Fruit fly (Drosophila melanogaster) whole organism, embryonic: ENCODE data around the gene tup.
A peak's percentile ranks its signal among the peaks of the same experiment; 100 is the strongest.

Experiments
- Aef1 ChIP-seq: fragments of 200-800 bp; sonication (Bioruptor generic); IDR thresholded peaks from 3 replicates; pipeline ENCODE4 v1.3.6; 2022; ENCODE audit warnings: missing biosample characterization, missing genetic modification characterization
- BtbVII ChIP-seq: fragments of 200-800 bp; sonication (Bioruptor generic); optimal IDR thresholded peaks from 3 replicates; lab custom pipeline; 2017; ENCODE audit warnings: missing biosample characterization, mild to moderate bottlenecking, missing genetic modification characterization
- CG10147 ChIP-seq: fragments of 200-800 bp; sonication (Bioruptor generic); optimal IDR thresholded peaks from 2 replicates; lab custom pipeline; 2019; ENCODE audit warnings: missing biosample characterization, mild to moderate bottlenecking, missing genetic modification characterization, moderate library complexity
- CG10267 ChIP-seq: fragments of 200-800 bp; sonication (Bioruptor generic); optimal IDR thresholded peaks from 2 replicates; lab custom pipeline; 2018; ENCODE audit warnings: missing biosample characterization, mild to moderate bottlenecking, missing genetic modification characterization, moderate library complexity
- CG10366 ChIP-seq: fragments of 200-800 bp; sonication (Bioruptor generic); IDR thresholded peaks from 2 replicates; pipeline ENCODE4 v1.3.6; 2022; ENCODE audit warnings: missing biosample characterization, missing genetic modification characterization
- CG12071 ChIP-seq: fragments of 200-800 bp; sonication (Bioruptor generic); optimal IDR thresholded peaks from 3 replicates; lab custom pipeline; 2018; ENCODE audit warnings: missing biosample characterization, mild to moderate bottlenecking, missing genetic modification characterization
- CG12299 ChIP-seq: fragments of 200-800 bp; sonication (Bioruptor generic); optimal IDR thresholded peaks from 2 replicates; lab custom pipeline; 2018; ENCODE audit warnings: missing biosample characterization, mild to moderate bottlenecking, missing genetic modification characterization
- CG12744 ChIP-seq: fragments of 200-800 bp; sonication (Bioruptor generic); optimal IDR thresholded peaks from 2 replicates; lab custom pipeline; 2016; ENCODE audit warnings: missing biosample characterization, missing genetic modification characterization
- CG14860 ChIP-seq: fragments of 200-800 bp; sonication (Bioruptor generic); IDR thresholded peaks from 3 replicates; pipeline ENCODE4 v1.3.6; 2022; ENCODE audit warnings: missing biosample characterization, missing genetic modification characterization; ENCODE audit not compliant: partially characterized antibody
- CG1529 ChIP-seq: fragments of 200-800 bp; sonication (Bioruptor generic); optimal IDR thresholded peaks from 3 replicates; lab custom pipeline; 2018; ENCODE audit warnings: missing biosample characterization, missing genetic modification characterization
- CG15601 ChIP-seq: fragments of 200-800 bp; sonication (Bioruptor generic); optimal IDR thresholded peaks from 3 replicates; lab custom pipeline; 2019; ENCODE audit warnings: missing biosample characterization, mild to moderate bottlenecking, missing genetic modification characterization, moderate library complexity
- CG16813 ChIP-seq: fragments of 200-800 bp; sonication (Bioruptor generic); IDR thresholded peaks from 3 replicates; pipeline ENCODE4 v1.3.6; 2022; ENCODE audit warnings: missing biosample characterization, missing genetic modification characterization; ENCODE audit not compliant: partially characterized antibody
- CG17802 ChIP-seq: fragments of 200-800 bp; sonication (Bioruptor generic); optimal IDR thresholded peaks from 2 replicates; lab custom pipeline; 2018; ENCODE audit warnings: missing biosample characterization, mild to moderate bottlenecking, missing genetic modification characterization, moderate library complexity
- CG43689 ChIP-seq: fragments of 200-800 bp; sonication (Bioruptor generic); IDR thresholded peaks from 2 replicates; pipeline ENCODE4 v1.3.6; 2022; ENCODE audit warnings: missing biosample characterization, missing genetic modification characterization
- CG4730 ChIP-seq: fragments of 200-800 bp; sonication (Bioruptor generic); IDR thresholded peaks from 2 replicates; pipeline ENCODE4 v1.3.6; 2022; ENCODE audit warnings: missing biosample characterization, missing genetic modification characterization
- CG5245 ChIP-seq: fragments of 200-800 bp; sonication (Bioruptor generic); optimal IDR thresholded peaks from 3 replicates; lab custom pipeline; 2016; ENCODE audit warnings: missing biosample characterization, missing genetic modification characterization
- CG7786 ChIP-seq: fragments of 200-800 bp; sonication (Bioruptor generic); optimal IDR thresholded peaks from 2 replicates; lab custom pipeline; 2016; ENCODE audit warnings: missing biosample characterization, missing genetic modification characterization
- CG8290 ChIP-seq, 3 experiments: fragments of 200-800 bp; sonication (Bioruptor generic); optimal IDR thresholded peaks; 2 replicates each; lab custom pipeline; 2016 to 2019; ENCODE audit warnings: missing biosample characterization in 3 of 3, missing genetic modification characterization in 3 of 3, mild to moderate bottlenecking in 2 of 3, moderate library complexity in 1 of 3
- CG8924 ChIP-seq: fragments of 200-800 bp; optimal IDR thresholded peaks from 3 replicates; lab custom pipeline; 2019; ENCODE audit warnings: missing biosample characterization, mild to moderate bottlenecking, missing genetic modification characterization, moderate library complexity
- CG9437 ChIP-seq: fragments of 200-800 bp; sonication (Bioruptor generic); optimal IDR thresholded peaks from 2 replicates; lab custom pipeline; 2018; ENCODE audit warnings: missing biosample characterization, mild to moderate bottlenecking, missing genetic modification characterization
- CG9727 ChIP-seq: fragments of 200-800 bp; sonication (Bioruptor generic); optimal IDR thresholded peaks from 3 replicates; lab custom pipeline; 2017; ENCODE audit warnings: missing biosample characterization, mild to moderate bottlenecking, missing genetic modification characterization
- Drgx ChIP-seq: fragments of 200-800 bp; sonication (Bioruptor generic); IDR thresholded peaks from 2 replicates; pipeline ENCODE4 v1.3.6; 2022; ENCODE audit warnings: missing biosample characterization, missing genetic modification characterization
- Ets97D ChIP-seq: fragments of 200-800 bp; sonication (Bioruptor generic); optimal IDR thresholded peaks from 3 replicates; lab custom pipeline; 2016; ENCODE audit warnings: missing biosample characterization, missing genetic modification characterization
- Gug ChIP-seq: fragments of 200-800 bp; sonication (Bioruptor generic); IDR thresholded peaks from 4 replicates; pipeline ENCODE4 v1.3.6; 2022; ENCODE audit warnings: missing biosample characterization, missing genetic modification characterization
- HLHmδ ChIP-seq: fragments of 200-800 bp; sonication (Bioruptor generic); optimal IDR thresholded peaks from 2 replicates; lab custom pipeline; 2018; ENCODE audit warnings: missing biosample characterization, mild to moderate bottlenecking, missing genetic modification characterization, moderate library complexity
- Hey ChIP-seq: fragments of 200-800 bp; sonication (Bioruptor generic); optimal IDR thresholded peaks from 3 replicates; lab custom pipeline; 2018; ENCODE audit warnings: missing biosample characterization, mild to moderate bottlenecking, missing genetic modification characterization
- Lpt ChIP-seq: fragments of >200 bp; optimal IDR thresholded peaks from 2 replicates; lab custom pipeline; 2018; ENCODE audit warnings: missing biosample characterization, missing genetic modification characterization
- Meics ChIP-seq: fragments of 200-800 bp; sonication (Bioruptor generic); optimal IDR thresholded peaks from 2 replicates; lab custom pipeline; 2017; ENCODE audit warnings: missing biosample characterization, mild to moderate bottlenecking, missing genetic modification characterization
- NFAT ChIP-seq: fragments of 200-800 bp; sonication (Bioruptor generic); IDR thresholded peaks from 2 replicates; pipeline ENCODE4 v1.3.6; 2022; ENCODE audit warnings: missing biosample characterization, missing genetic modification characterization
- Opbp ChIP-seq: fragments of 200-800 bp; sonication (Bioruptor generic); IDR thresholded peaks from 3 replicates; pipeline ENCODE4 v1.3.6; 2022; ENCODE audit warnings: missing biosample characterization, missing genetic modification characterization; ENCODE audit not compliant: partially characterized antibody
- Scr ChIP-seq: fragments of 200-800 bp; sonication (Bioruptor generic); IDR thresholded peaks from 2 replicates; pipeline ENCODE4 v1.3.6; 2022; ENCODE audit warnings: missing biosample characterization, missing genetic modification characterization; ENCODE audit not compliant: partially characterized antibody
- Sin3A ChIP-seq: fragments of >200 bp; optimal IDR thresholded peaks from 2 replicates; lab custom pipeline; 2018
- al ChIP-seq: fragments of 200-800 bp; sonication (Bioruptor generic); IDR thresholded peaks from 2 replicates; pipeline ENCODE4 v1.3.6; 2022; ENCODE audit warnings: missing biosample characterization, missing genetic modification characterization
- bcd ChIP-seq: fragments of 200-800 bp; sonication (Bioruptor generic); optimal IDR thresholded peaks from 2 replicates; lab custom pipeline; 2017; ENCODE audit warnings: missing biosample characterization, mild to moderate bottlenecking, missing genetic modification characterization
- bsh ChIP-seq, 2 experiments: fragments of 200-800 bp; sonication (Bioruptor generic); optimal IDR thresholded peaks; 2 replicates each; lab custom pipeline; 2017 to 2018; ENCODE audit warnings: mild to moderate bottlenecking in 2 of 2, missing biosample characterization in 2 of 2, missing genetic modification characterization in 2 of 2, moderate library complexity in 1 of 2
- caup ChIP-seq: fragments of 200-800 bp; sonication (Bioruptor generic); optimal IDR thresholded peaks from 3 replicates; lab custom pipeline; 2017; ENCODE audit warnings: missing biosample characterization, mild to moderate bottlenecking, missing genetic modification characterization, moderate library complexity; ENCODE audit not compliant: severe bottlenecking
- chn ChIP-seq: fragments of 200-800 bp; sonication (Bioruptor generic); optimal IDR thresholded peaks from 2 replicates; lab custom pipeline; 2016; ENCODE audit warnings: missing biosample characterization, missing genetic modification characterization
- crc ChIP-seq: fragments of 200-800 bp; sonication (Bioruptor generic); optimal IDR thresholded peaks from 2 replicates; lab custom pipeline; 2016; ENCODE audit warnings: missing biosample characterization, missing genetic modification characterization
- en ChIP-seq: fragments of 200-800 bp; sonication (Bioruptor generic); optimal IDR thresholded peaks from 2 replicates; lab custom pipeline; 2016; ENCODE audit warnings: missing biosample characterization, missing genetic modification characterization
- esg ChIP-seq: fragments of 200-800 bp; sonication (Bioruptor generic); conservative IDR thresholded peaks from 2 replicates; pipeline ENCODE4 v1.3.6; 2022; ENCODE audit warnings: missing biosample characterization, missing genetic modification characterization
- insv ChIP-seq, 2 experiments: fragments of 200-800 bp; sonication (Bioruptor generic); optimal IDR thresholded peaks; 3 replicates each; lab custom pipeline; 2016 to 2018; ENCODE audit warnings: missing biosample characterization in 2 of 2, missing genetic modification characterization in 2 of 2
- nom ChIP-seq: fragments of 200-800 bp; sonication (Bioruptor generic); optimal IDR thresholded peaks from 2 replicates; lab custom pipeline; 2017; ENCODE audit warnings: missing biosample characterization, missing genetic modification characterization, mild to moderate bottlenecking, moderate library complexity, missing genetic modification reagents
- otp ChIP-seq: fragments of 200-800 bp; sonication (Bioruptor generic); IDR thresholded peaks from 3 replicates; pipeline ENCODE4, ENCODE4 v1.3.6; 2022; ENCODE audit warnings: missing biosample characterization, missing genetic modification characterization
- phol ChIP-seq: fragments of 200-800 bp; sonication (Bioruptor generic); optimal IDR thresholded peaks from 3 replicates; lab custom pipeline; 2018; ENCODE audit warnings: missing biosample characterization, mild to moderate bottlenecking, missing genetic modification characterization, moderate library complexity
- salm ChIP-seq: fragments of 200-800 bp; sonication (Bioruptor generic); optimal IDR thresholded peaks from 2 replicates; lab custom pipeline; 2018; ENCODE audit warnings: missing biosample characterization, mild to moderate bottlenecking, missing genetic modification characterization
- sim ChIP-seq: fragments of 200-800 bp; sonication (Bioruptor generic); IDR thresholded peaks from 2 replicates; pipeline ENCODE4 v1.3.6; 2022; ENCODE audit warnings: missing biosample characterization, missing genetic modification characterization
- tio ChIP-seq: fragments of 200-800 bp; sonication (Bioruptor generic); optimal IDR thresholded peaks from 2 replicates; lab custom pipeline; 2017; ENCODE audit warnings: missing biosample characterization, missing genetic modification characterization, inconsistent platforms
- ttk ChIP-seq: fragments of 200-800 bp; sonication (Bioruptor generic); IDR thresholded peaks from 2 replicates; pipeline ENCODE4 v2.1.2; 2022; ENCODE audit warnings: missing biosample characterization, missing genetic modification characterization
- twi ChIP-seq: fragments of 200-800 bp; optimal IDR thresholded peaks from 2 replicates; lab custom pipeline; 2019; ENCODE audit warnings: missing biosample characterization, mild to moderate bottlenecking, missing genetic modification characterization, moderate library complexity
- vnd ChIP-seq: fragments of 200-800 bp; sonication (Bioruptor generic); IDR thresholded peaks from 3 replicates; pipeline ENCODE4 v1.3.6; 2022; ENCODE audit warnings: missing biosample characterization, missing genetic modification characterization; ENCODE audit not compliant: partially characterized antibody
- wor ChIP-seq: fragments of 200-800 bp; sonication (Bioruptor generic); IDR thresholded peaks from 2 replicates; pipeline ENCODE4 v1.3.6; 2022; ENCODE audit warnings: missing biosample characterization, missing genetic modification characterization

The tup gene

DNA sequence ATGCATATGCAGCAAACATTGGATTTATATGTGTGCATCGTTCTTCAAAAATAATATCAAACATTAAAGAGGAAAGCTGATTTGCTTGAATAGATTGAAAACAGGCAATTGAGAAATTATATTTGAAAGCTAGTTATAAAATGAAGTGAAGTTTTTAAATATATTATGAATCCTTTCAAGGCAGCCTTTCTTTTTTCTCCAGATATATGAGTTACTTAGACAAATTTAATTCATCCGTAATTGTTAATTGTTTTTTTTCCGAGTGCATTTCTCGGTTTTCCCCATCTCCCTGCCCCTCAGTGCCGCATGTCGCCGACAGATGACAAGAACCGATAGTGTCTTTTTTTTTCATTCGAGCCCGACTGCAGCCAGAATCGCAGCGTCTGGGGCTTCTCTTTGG is 9.2 kb downstream of the tup start (continued):
- peak; percentile 18 for TF ChIP-seq CG10267 (tag; lab: Kevin White, UChicago)
- no peak for TF ChIP-seq CG1529 (GFP tag; lab: Kevin White, UChicago)
- TF ChIP-seq CG5245 (GFP tag; lab: Kevin White, UChicago): no peak
- TF ChIP-seq wor (GFP tag; lab: Robert Waterston, UW): no peak
- TF ChIP-seq CG7786: no peak
- TF ChIP-seq CG16813: no peak
- no peak for TF ChIP-seq NFAT (GFP tag; lab: Robert Waterston, UW)
- no peak for TF ChIP-seq vnd
- TF ChIP-seq BtbVII: no peak
- TF ChIP-seq CG8924 (tag; lab: Kevin White, UChicago): no peak
- peak; percentile 18 for TF ChIP-seq tio (GFP tag; lab: Kevin White, UChicago)
- TF ChIP-seq HLHmδ (GFP tag; lab: Kevin White, UChicago): no peak
- no peak for TF ChIP-seq sim (GFP tag; lab: Robert Waterston, UW)
- TF ChIP-seq bsh (GFP tag; optimal IDR thresholded peaks at IDR 0.05; lab: Kevin White, UChicago): peak in 1 of 2 experiments; percentile 46
- TF ChIP-seq phol (tag; lab: Kevin White, UChicago): no peak
- TF ChIP-seq CG12744 (GFP tag; lab: Kevin White, UChicago): no peak
- TF ChIP-seq CG12071 (GFP tag; lab: Kevin White, UChicago): no peak
- TF ChIP-seq Meics: no peak
- no peak for TF ChIP-seq CG43689
- no peak for TF ChIP-seq Scr (GFP tag; lab: Robert Waterston, UW)
- TF ChIP-seq salm: no peak
- TF ChIP-seq Aef1 (GFP tag; lab: Robert Waterston, UW): no peak
- TF ChIP-seq ttk (GFP tag; lab: Robert Waterston, UW): no peak
- no peak for TF ChIP-seq CG10366 (GFP tag; lab: Robert Waterston, UW)
- no peak for TF ChIP-seq Sin3A (lab: Kevin White, UChicago)
- TF ChIP-seq CG10147 (GFP tag; lab: Kevin White, UChicago): no peak
- TF ChIP-seq chn (GFP tag; lab: Kevin White, UChicago): peak; percentile 14
- peak; percentile 39 for TF ChIP-seq CG15601 (tag; lab: Kevin White, UChicago)
- no peak for TF ChIP-seq CG17802
- TF ChIP-seq CG4730: no peak
- no peak for TF ChIP-seq en (GFP tag; lab: Kevin White, UChicago)
- no peak for TF ChIP-seq caup
- TF ChIP-seq crc (GFP tag; lab: Kevin White, UChicago): no peak
- peak; percentile 29 for TF ChIP-seq twi
- TF ChIP-seq bcd: no peak
- TF ChIP-seq CG9437 (GFP tag; lab: Kevin White, UChicago): no peak
- TF ChIP-seq Opbp: no peak
- no peak for TF ChIP-seq CG14860 (GFP tag; lab: Robert Waterston, UW)
- no peak for TF ChIP-seq otp
- TF ChIP-seq Ets97D: no peak
- no peak for TF ChIP-seq esg (GFP tag; lab: Robert Waterston, UW)
- no peak for TF ChIP-seq insv (GFP tag; optimal IDR thresholded peaks at IDR 0.05; lab: Kevin White, UChicago)
- TF ChIP-seq CG8290 (GFP tag; optimal IDR thresholded peaks at IDR 0.05; lab: Kevin White, UChicago): peak; percentile 14
- no peak for TF ChIP-seq CG8290 (tag; optimal IDR thresholded peaks at IDR 0.05; lab: Kevin White, UChicago)
- TF ChIP-seq CG12299: no peak
- TF ChIP-seq al (GFP tag; lab: Robert Waterston, UW): no peak
- TF ChIP-seq nom (GFP tag; lab: Kevin White, UChicago): no peak
- no peak for TF ChIP-seq Lpt (GFP tag; lab: Kevin White, UChicago)
- no peak for TF ChIP-seq Hey (tag; lab: Kevin White, UChicago)
- no peak for TF ChIP-seq Drgx (GFP tag; lab: Robert Waterston, UW)
- peak; percentile 69 for TF ChIP-seq CG9727
- TF ChIP-seq Gug (GFP tag; lab: Robert Waterston, UW): no peak
